Worm (Caenorhabditis elegans) whole organism, L3 larva: ENCODE measurements around the gene F10B5.2.

Experiments used
- aly-2 ChIP-seq: fragments of 150-350 bp; optimal IDR thresholded peaks from 2 replicates; lab custom pipeline; 2014; ENCODE audit warnings: missing biosample characterization, missing genetic modification characterization
- ceh-16 ChIP-seq: sonication (generic microtip); optimal IDR thresholded peaks from 2 replicates; lab custom pipeline; 2017; ENCODE audit warnings: missing biosample characterization, missing genetic modification characterization
- ceh-82 ChIP-seq: fragments of 150-350 bp; optimal IDR thresholded peaks from 2 replicates; lab custom pipeline; 2014; ENCODE audit warnings: missing biosample characterization, missing genetic modification characterization
- fos-1 ChIP-seq: fragments of 150-350 bp; optimal IDR thresholded peaks from 2 replicates; lab custom pipeline; 2014; ENCODE audit warnings: missing biosample characterization, missing genetic modification characterization
- lin-15B ChIP-seq: fragments of 150-350 bp; optimal IDR thresholded peaks from 2 replicates; lab custom pipeline; 2014; ENCODE audit warnings: missing biosample characterization, missing genetic modification characterization
- mml-1 ChIP-seq: fragments of 150-350 bp; sonication (generic microtip); optimal IDR thresholded peaks from 3 replicates; lab custom pipeline; 2014; ENCODE audit warnings: missing biosample characterization, missing genetic modification characterization
- nfya-1 ChIP-seq: sonication (generic microtip); optimal IDR thresholded peaks from 2 replicates; lab custom pipeline; 2017; ENCODE audit warnings: missing genetic modification characterization, mild to moderate bottlenecking, missing compliant biosample characterization, antibody characterized with exemption, moderate library complexity; ENCODE audit not compliant: insufficient read depth
- nhr-23 ChIP-seq: fragments of 150-350 bp; optimal IDR thresholded peaks from 2 replicates; lab custom pipeline; 2014; ENCODE audit warnings: missing biosample characterization, missing genetic modification reagents, missing genetic modification characterization
- nhr-76 ChIP-seq: fragments of 150-350 bp; sonication (generic microtip); optimal IDR thresholded peaks from 5 replicates; lab custom pipeline; 2014; ENCODE audit warnings: missing biosample characterization, missing genetic modification characterization
- pha-4 ChIP-seq: fragments of 150-350 bp; optimal IDR thresholded peaks from 2 replicates; lab custom pipeline; 2014; ENCODE audit warnings: missing biosample characterization, missing genetic modification reagents, missing genetic modification characterization
- pqm-1 ChIP-seq: fragments of 150-350 bp; optimal IDR thresholded peaks from 2 replicates; lab custom pipeline; 2017; ENCODE audit warnings: missing biosample characterization, missing genetic modification characterization, inconsistent platforms
- zag-1 ChIP-seq: fragments of 150-350 bp; optimal IDR thresholded peaks from 2 replicates; lab custom pipeline; 2014; ENCODE audit warnings: missing biosample characterization, missing genetic modification characterization
- ztf-11 ChIP-seq: fragments of 150-350 bp; optimal IDR thresholded peaks from 2 replicates; lab custom pipeline; 2014; ENCODE audit warnings: missing biosample characterization, missing genetic modification characterization
- ztf-4 ChIP-seq: fragments of 150-350 bp; optimal IDR thresholded peaks from 2 replicates; lab custom pipeline; 2014; ENCODE audit warnings: missing biosample characterization, missing genetic modification characterization

ce11 chrII:8152711-8153325 lies 8.3 kb downstream of the F10B5.2 start:
- no peak for TF ChIP-seq ztf-4
- no peak for TF ChIP-seq nhr-76 (tag; lab: Kevin White, UChicago)
- no peak for TF ChIP-seq zag-1 (tag; lab: Kevin White, UChicago)
- no peak for TF ChIP-seq ztf-11 (tag; lab: Kevin White, UChicago)
- TF ChIP-seq ceh-16 (tag; lab: Kevin White, UChicago): no peak
- no peak for TF ChIP-seq nhr-23 (tag; lab: Kevin White, UChicago)
- TF ChIP-seq ceh-82: no peak
- TF ChIP-seq fos-1: no peak
- no peak for TF ChIP-seq pqm-1 (tag; lab: Kevin White, UChicago)
- peak; percentile 60 for TF ChIP-seq pha-4 (tag; lab: Kevin White, UChicago)
- TF ChIP-seq nfya-1: no peak
- TF ChIP-seq aly-2 (tag; lab: Kevin White, UChicago): no peak
- no peak for TF ChIP-seq lin-15B (tag; lab: Kevin White, UChicago)
- TF ChIP-seq mml-1: no peak
